Fruit fly (Drosophila melanogaster) whole organism, embryonic: ENCODE data around the gene Hsp70Ba.

ENCODE experiments used
- Aef1 ChIP-seq: fragments of 200-800 bp; sonication (Bioruptor generic); IDR thresholded peaks from 3 replicates; pipeline ENCODE4 v1.3.6; 2022; ENCODE audit warnings: missing biosample characterization, missing genetic modification characterization
- B-H2 ChIP-seq: fragments of 200-800 bp; sonication (Bioruptor generic); optimal IDR thresholded peaks from 2 replicates; lab custom pipeline; 2018; ENCODE audit warnings: missing biosample characterization, mild to moderate bottlenecking, missing genetic modification characterization
- Bgb ChIP-seq: fragments of 200-800 bp; sonication (Bioruptor generic); IDR thresholded peaks from 2 replicates; pipeline ENCODE4 v1.3.6; 2022; ENCODE audit warnings: missing biosample characterization, missing genetic modification characterization; ENCODE audit not compliant: partially characterized antibody
- C15 ChIP-seq: fragments of 200-800 bp; sonication (Bioruptor generic); IDR thresholded peaks from 3 replicates; pipeline ENCODE4 v1.3.6; 2022; ENCODE audit warnings: missing biosample characterization, missing genetic modification characterization
- CG10321 ChIP-seq: fragments of 200-800 bp; sonication (Bioruptor generic); IDR thresholded peaks from 2 replicates; pipeline ENCODE4 v1.3.6; 2022; ENCODE audit warnings: missing biosample characterization, missing genetic modification characterization
- CG11085 ChIP-seq: fragments of 200-800 bp; sonication (Bioruptor generic); IDR thresholded peaks from 2 replicates; pipeline ENCODE4 v1.3.6; 2022; ENCODE audit warnings: missing biosample characterization, missing genetic modification characterization
- CG11398 ChIP-seq: fragments of 200-800 bp; sonication (Bioruptor generic); optimal IDR thresholded peaks from 2 replicates; lab custom pipeline; 2016; ENCODE audit warnings: missing biosample characterization, missing genetic modification characterization
- CG12236 ChIP-seq: fragments of 200-800 bp; sonication (Bioruptor generic); optimal IDR thresholded peaks from 2 replicates; lab custom pipeline; 2016; ENCODE audit warnings: missing biosample characterization, missing genetic modification characterization
- CG12391 ChIP-seq: fragments of 200-800 bp; sonication (Bioruptor generic); optimal IDR thresholded peaks from 3 replicates; lab custom pipeline; 2018; ENCODE audit warnings: missing biosample characterization, mild to moderate bottlenecking, missing genetic modification characterization, moderate library complexity
- CG12744 ChIP-seq: fragments of 200-800 bp; sonication (Bioruptor generic); optimal IDR thresholded peaks from 2 replicates; lab custom pipeline; 2016; ENCODE audit warnings: missing biosample characterization, missing genetic modification characterization
- CG13775 ChIP-seq: fragments of 200-800 bp; sonication (Bioruptor generic); optimal IDR thresholded peaks from 3 replicates; lab custom pipeline; 2017; ENCODE audit warnings: missing biosample characterization, mild to moderate bottlenecking, missing genetic modification characterization
- CG15601 ChIP-seq: fragments of 200-800 bp; sonication (Bioruptor generic); optimal IDR thresholded peaks from 3 replicates; lab custom pipeline; 2019; ENCODE audit warnings: missing biosample characterization, mild to moderate bottlenecking, missing genetic modification characterization, moderate library complexity
- CG16863 ChIP-seq: fragments of 200-800 bp; sonication (Bioruptor generic); optimal IDR thresholded peaks from 3 replicates; lab custom pipeline; 2016; ENCODE audit warnings: missing biosample characterization, missing genetic modification characterization
- CG17385 ChIP-seq: fragments of 200-800 bp; sonication (Bioruptor generic); optimal IDR thresholded peaks from 3 replicates; lab custom pipeline; 2018; ENCODE audit warnings: missing biosample characterization, mild to moderate bottlenecking, missing genetic modification characterization
- CG17612 ChIP-seq: fragments of 200-800 bp; sonication (Bioruptor generic); IDR thresholded peaks from 2 replicates; pipeline ENCODE4 v1.3.6; 2022; ENCODE audit warnings: missing biosample characterization, missing genetic modification characterization
- CG2120 ChIP-seq: fragments of 200-800 bp; sonication (Bioruptor generic); optimal IDR thresholded peaks from 3 replicates; lab custom pipeline; 2016; ENCODE audit warnings: missing biosample characterization, missing genetic modification characterization
- CG3407 ChIP-seq: fragments of 200-800 bp; sonication (Bioruptor generic); optimal IDR thresholded peaks from 2 replicates; lab custom pipeline; 2018; ENCODE audit warnings: missing biosample characterization, mild to moderate bottlenecking, missing genetic modification characterization
- CG3995 ChIP-seq: fragments of 200-800 bp; sonication (Bioruptor generic); optimal IDR thresholded peaks from 3 replicates; lab custom pipeline; 2016; ENCODE audit warnings: missing biosample characterization, missing genetic modification characterization
- CG7357 ChIP-seq: fragments of 200-800 bp; sonication (Bioruptor generic); IDR thresholded peaks from 3 replicates; pipeline ENCODE4 v1.3.6; 2022; ENCODE audit warnings: missing biosample characterization, missing genetic modification characterization
- CG7745 ChIP-seq: fragments of 200-800 bp; sonication (Bioruptor generic); optimal IDR thresholded peaks from 2 replicates; lab custom pipeline; 2018; ENCODE audit warnings: missing biosample characterization, mild to moderate bottlenecking, missing genetic modification characterization, moderate library complexity
- CG7839 ChIP-seq: fragments of 200-800 bp; sonication (Bioruptor generic); optimal IDR thresholded peaks from 3 replicates; lab custom pipeline; 2018; ENCODE audit warnings: missing biosample characterization, mild to moderate bottlenecking, missing genetic modification characterization, moderate library complexity
- HLH54F ChIP-seq: fragments of 200-800 bp; sonication (Bioruptor generic); optimal IDR thresholded peaks from 3 replicates; lab custom pipeline; 2016; ENCODE audit warnings: missing biosample characterization, missing genetic modification characterization
- HmgD ChIP-seq: fragments of 200-800 bp; sonication (Bioruptor generic); optimal IDR thresholded peaks from 3 replicates; lab custom pipeline; 2016; ENCODE audit warnings: missing biosample characterization, missing genetic modification characterization
- Hr51 ChIP-seq, 2 experiments: fragments of 200-800 bp; sonication (Bioruptor generic); optimal IDR thresholded peaks; 2 replicates in 1 of 2; 3 replicates in 1 of 2; lab custom pipeline; 2016 to 2018; ENCODE audit warnings: missing biosample characterization in 2 of 2, missing genetic modification characterization in 2 of 2, mild to moderate bottlenecking in 1 of 2, moderate library complexity in 1 of 2
- Mad ChIP-seq: fragments of 200-800 bp; sonication (Bioruptor generic); optimal IDR thresholded peaks from 2 replicates; lab custom pipeline; 2016; ENCODE audit warnings: missing biosample characterization, missing genetic modification characterization
- NC2β ChIP-seq: fragments of 200-800 bp; sonication (Bioruptor generic); optimal IDR thresholded peaks from 2 replicates; lab custom pipeline; 2016; ENCODE audit warnings: missing biosample characterization, missing genetic modification characterization
- Neu2 ChIP-seq: fragments of 200-800 bp; sonication (Bioruptor generic); optimal IDR thresholded peaks from 3 replicates; lab custom pipeline; 2016; ENCODE audit warnings: missing biosample characterization, missing genetic modification characterization, borderline replicate concordance
- Ptx1 ChIP-seq: fragments of 200-800 bp; sonication (Bioruptor generic); IDR thresholded peaks from 2 replicates; pipeline ENCODE4 v1.3.6; 2022; ENCODE audit warnings: missing biosample characterization, missing genetic modification characterization
- Taf1 ChIP-seq: fragments of 200-800 bp; sonication (Bioruptor generic); IDR thresholded peaks from 2 replicates; pipeline ENCODE4 v1.3.6; 2022; ENCODE audit warnings: missing biosample characterization, missing genetic modification characterization
- Vsx1 ChIP-seq: fragments of 200-800 bp; sonication (Bioruptor generic); optimal IDR thresholded peaks from 2 replicates; lab custom pipeline; 2017; ENCODE audit warnings: missing biosample characterization, mild to moderate bottlenecking, missing genetic modification characterization, missing genetic modification reagents
- ase ChIP-seq: fragments of 200-800 bp; sonication (Bioruptor generic); IDR thresholded peaks from 3 replicates; pipeline ENCODE4 v1.3.6; 2022; ENCODE audit warnings: missing biosample characterization, missing genetic modification characterization
- bcd ChIP-seq: fragments of 200-800 bp; sonication (Bioruptor generic); optimal IDR thresholded peaks from 2 replicates; lab custom pipeline; 2017; ENCODE audit warnings: missing biosample characterization, mild to moderate bottlenecking, missing genetic modification characterization
- bsh ChIP-seq, 2 experiments: fragments of 200-800 bp; sonication (Bioruptor generic); optimal IDR thresholded peaks; 2 replicates each; lab custom pipeline; 2017 to 2018; ENCODE audit warnings: mild to moderate bottlenecking in 2 of 2, missing biosample characterization in 2 of 2, missing genetic modification characterization in 2 of 2, moderate library complexity in 1 of 2
- btn ChIP-seq: fragments of 200-800 bp; sonication (Bioruptor generic); optimal IDR thresholded peaks from 2 replicates; lab custom pipeline; 2016; ENCODE audit warnings: missing biosample characterization, missing genetic modification characterization
- chm ChIP-seq: fragments of 200-800 bp; sonication (Bioruptor generic); IDR thresholded peaks from 2 replicates; pipeline ENCODE4 v1.3.6; 2022; ENCODE audit warnings: missing biosample characterization, missing genetic modification characterization
- esg ChIP-seq: fragments of 200-800 bp; sonication (Bioruptor generic); conservative IDR thresholded peaks from 2 replicates; pipeline ENCODE4 v1.3.6; 2022; ENCODE audit warnings: missing biosample characterization, missing genetic modification characterization
- ham ChIP-seq: fragments of 200-800 bp; sonication (Bioruptor generic); IDR thresholded peaks from 2 replicates; pipeline ENCODE4 v1.3.6; 2022; ENCODE audit warnings: missing biosample characterization, missing genetic modification characterization
- hbn ChIP-seq: fragments of 200-800 bp; sonication (Bioruptor generic); IDR thresholded peaks from 2 replicates; pipeline ENCODE4 v1.3.6; 2022; ENCODE audit warnings: missing biosample characterization, missing genetic modification characterization; ENCODE audit not compliant: partially characterized antibody
- kni ChIP-seq: fragments of 200-800 bp; sonication (Bioruptor generic); optimal IDR thresholded peaks from 3 replicates; lab custom pipeline; 2017; ENCODE audit warnings: mild to moderate bottlenecking, missing biosample characterization, missing genetic modification reagents, missing genetic modification characterization
- lilli ChIP-seq: fragments of 200-800 bp; sonication (Bioruptor generic); optimal IDR thresholded peaks from 3 replicates; lab custom pipeline; 2016; ENCODE audit warnings: missing biosample characterization, missing genetic modification characterization
- lmd ChIP-seq: fragments of 200-800 bp; sonication (Bioruptor generic); IDR thresholded peaks from 2 replicates; pipeline ENCODE4 v1.3.6; 2022; ENCODE audit warnings: missing biosample characterization, missing genetic modification characterization
- p53 ChIP-seq: fragments of 200-800 bp; sonication (Bioruptor generic); optimal IDR thresholded peaks from 2 replicates; lab custom pipeline; 2016; ENCODE audit warnings: missing biosample characterization, missing genetic modification characterization
- pho ChIP-seq: fragments of 200-800 bp; sonication (Bioruptor generic); optimal IDR thresholded peaks from 2 replicates; lab custom pipeline; 2016; ENCODE audit warnings: missing biosample characterization, missing genetic modification characterization
- pita ChIP-seq: fragments of 200-800 bp; sonication (Bioruptor generic); optimal IDR thresholded peaks from 2 replicates; lab custom pipeline; 2017; ENCODE audit warnings: missing biosample characterization, mild to moderate bottlenecking, missing genetic modification characterization
- pnt ChIP-seq: fragments of 200-800 bp; sonication (Bioruptor generic); optimal IDR thresholded peaks from 3 replicates; lab custom pipeline; 2016; ENCODE audit warnings: missing biosample characterization, missing genetic modification characterization
- prd ChIP-seq, 3 experiments: fragments of >200 bp in 2 of 3; fragments of 200-800 bp in 1 of 3; sonication (Bioruptor generic) in 1 of 3; optimal IDR thresholded peaks in 2 of 3; IDR thresholded peaks in 1 of 3; 2 replicates in 2 of 3; 3 replicates in 1 of 3; pipeline versions ENCODE4 v1.3.6 to Lab custom; 2017 to 2022; ENCODE audit warnings: missing biosample characterization in 1 of 3, missing genetic modification characterization in 1 of 3
- sd ChIP-seq: fragments of 200-800 bp; sonication (Bioruptor generic); optimal IDR thresholded peaks from 3 replicates; lab custom pipeline; 2018; ENCODE audit warnings: missing biosample characterization, mild to moderate bottlenecking, missing genetic modification characterization, moderate library complexity
- vfl ChIP-seq: fragments of 200-800 bp; sonication (Bioruptor generic); optimal IDR thresholded peaks from 2 replicates; lab custom pipeline; 2016; ENCODE audit warnings: missing biosample characterization, missing genetic modification characterization
- vnd ChIP-seq: fragments of 200-800 bp; sonication (Bioruptor generic); IDR thresholded peaks from 3 replicates; pipeline ENCODE4 v1.3.6; 2022; ENCODE audit warnings: missing biosample characterization, missing genetic modification characterization; ENCODE audit not compliant: partially characterized antibody
- wdn ChIP-seq: fragments of 200-800 bp; sonication (Bioruptor generic); IDR thresholded peaks from 2 replicates; pipeline ENCODE4 v1.3.6; 2022; ENCODE audit warnings: missing biosample characterization, missing genetic modification characterization
- z ChIP-seq: fragments of 200-800 bp; sonication (Bioruptor generic); IDR thresholded peaks from 3 replicates; pipeline ENCODE4 v1.3.6; 2022; ENCODE audit warnings: missing biosample characterization, missing genetic modification characterization

Gene Hsp70Ba

DNA sequence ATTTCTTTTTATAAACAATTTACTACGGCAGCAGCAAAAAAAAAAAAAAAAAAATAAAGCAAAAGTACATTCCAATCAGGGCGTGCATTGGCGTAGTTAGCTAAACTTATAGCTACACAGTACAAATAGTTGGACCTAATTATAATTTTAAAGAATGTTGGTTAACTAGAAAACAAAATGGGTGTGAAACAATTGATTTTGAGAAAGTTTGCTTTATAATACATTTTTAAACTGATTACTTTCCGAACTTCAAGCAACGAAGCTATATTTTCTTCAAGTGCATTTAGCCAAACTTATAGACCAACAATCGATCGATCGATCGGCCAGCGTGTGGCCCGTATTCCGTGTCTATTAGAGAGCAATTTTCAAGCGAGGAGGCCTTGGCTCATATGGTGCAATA, 16.2 kb downstream of the Hsp70Ba start (continued):
- no peak for TF ChIP-seq pnt (GFP tag; lab: Kevin White, UChicago)
- TF ChIP-seq CG11085 (GFP tag; lab: Robert Waterston, UW), result no peak
- no peak for TF ChIP-seq Aef1 (GFP tag; lab: Robert Waterston, UW)
- no peak for TF ChIP-seq sd
- peak; percentile 4 for TF ChIP-seq CG12744 (GFP tag; lab: Kevin White, UChicago)
- no peak for TF ChIP-seq ham (GFP tag; lab: Robert Waterston, UW)
- TF ChIP-seq Neu2 (GFP tag; lab: Kevin White, UChicago), result no peak
- no peak for TF ChIP-seq CG3995 (GFP tag; lab: Kevin White, UChicago)
- no peak for TF ChIP-seq Bgb (GFP tag; lab: Robert Waterston, UW)
- no peak for TF ChIP-seq CG12236 (GFP tag; lab: Kevin White, UChicago)
- no peak for TF ChIP-seq lilli (GFP tag; lab: Kevin White, UChicago)
- no peak for TF ChIP-seq CG3407 (GFP tag; lab: Kevin White, UChicago)
- TF ChIP-seq Vsx1, result no peak
- TF ChIP-seq B-H2 (GFP tag; lab: Kevin White, UChicago), result no peak
- no peak for TF ChIP-seq CG17612 (GFP tag; lab: Robert Waterston, UW)
- TF ChIP-seq C15 (GFP tag; lab: Robert Waterston, UW), result no peak
- no peak for TF ChIP-seq chm
- TF ChIP-seq prd (optimal IDR thresholded peaks at IDR 0.05; lab: Kevin White, UChicago), result no peak
- peak; percentile 34; the same call in 1 of the 3 replicates for TF ChIP-seq prd (GFP tag; IDR thresholded peaks at IDR 0.05; lab: Robert Waterston, UW)
- TF ChIP-seq CG2120 (GFP tag; lab: Kevin White, UChicago), result peak; percentile 22
- no peak for TF ChIP-seq wdn (GFP tag; lab: Robert Waterston, UW)
- no peak for TF ChIP-seq HLH54F (GFP tag; lab: Kevin White, UChicago)
- 0 out of 2 replicates have a peak, but pooled peaks have one; percentile 16 for TF ChIP-seq lmd (GFP tag; lab: Robert Waterston, UW)
- TF ChIP-seq pita (GFP tag; lab: Kevin White, UChicago), result no peak
- TF ChIP-seq p53 (GFP tag; lab: Kevin White, UChicago), result no peak
- no peak for TF ChIP-seq vnd
- TF ChIP-seq CG10321 (GFP tag; lab: Robert Waterston, UW), result no peak
- no peak for TF ChIP-seq CG11398 (GFP tag; lab: Kevin White, UChicago)
- 0 out of 3 replicates have a peak, but pooled peaks have one; percentile 7 for TF ChIP-seq CG7357 (GFP tag; lab: Robert Waterston, UW)
- no peak for TF ChIP-seq CG7745 (tag; lab: Kevin White, UChicago)
- peak; percentile 35 for TF ChIP-seq CG17385 (GFP tag; lab: Kevin White, UChicago)
- TF ChIP-seq hbn, result no peak
- no peak for TF ChIP-seq pho (GFP tag; lab: Kevin White, UChicago)
- TF ChIP-seq esg, result peak; percentile 39; the same call in 1 of the 2 replicates
- TF ChIP-seq kni, result no peak
- TF ChIP-seq CG12391, result peak; percentile 29
- TF ChIP-seq NC2β (GFP tag; lab: Kevin White, UChicago), result no peak
- no peak for TF ChIP-seq z (GFP tag; lab: Robert Waterston, UW)
- no peak for TF ChIP-seq vfl (GFP tag; lab: Kevin White, UChicago)
- no peak for TF ChIP-seq Mad (GFP tag; lab: Kevin White, UChicago)
- peak; percentile 58 for TF ChIP-seq CG7839 (tag; lab: Kevin White, UChicago)
- peak in 1 of 2 experiments; percentile 77 for TF ChIP-seq Hr51 (GFP tag; optimal IDR thresholded peaks at IDR 0.05; lab: Kevin White, UChicago)
- TF ChIP-seq HmgD, result no peak
- TF ChIP-seq CG13775 (GFP tag; lab: Kevin White, UChicago), result no peak
- peak; percentile 56 for TF ChIP-seq Ptx1 (GFP tag; lab: Robert Waterston, UW)
- peak in 1 of 2 experiments; percentile 38 for TF ChIP-seq bsh (GFP tag; optimal IDR thresholded peaks at IDR 0.05; lab: Kevin White, UChicago)
- no peak for TF ChIP-seq CG15601 (tag; lab: Kevin White, UChicago)
- TF ChIP-seq ase (GFP tag; lab: Robert Waterston, UW), result no peak; the same call in 2 of the 3 replicates
- no peak for TF ChIP-seq bcd (GFP tag; lab: Kevin White, UChicago)
- no peak for TF ChIP-seq btn
- TF ChIP-seq Taf1, result no peak
- peak; percentile 25 for TF ChIP-seq CG16863 (GFP tag; lab: Kevin White, UChicago)
